Worm (Caenorhabditis elegans) whole organism, late embryonic: Measurements from ENCODE around the gene B0495.9.

Experiments
- K09A11.1 ChIP-seq: sonication (generic microtip); optimal IDR thresholded peaks from 2 replicates; lab custom pipeline; 2017; ENCODE audit warnings: antibody characterized with exemption, mild to moderate bottlenecking, missing genetic modification characterization, missing compliant biosample characterization; ENCODE audit not compliant: insufficient read depth
- ceh-18 ChIP-seq: sonication (generic microtip); optimal IDR thresholded peaks from 2 replicates; lab custom pipeline; 2016; ENCODE audit warnings: missing genetic modification characterization, missing compliant biosample characterization
- ceh-2 ChIP-seq: sonication (generic microtip); optimal IDR thresholded peaks from 2 replicates; lab custom pipeline; 2016; ENCODE audit warnings: missing genotype, missing genetic modification characterization, missing compliant biosample characterization
- hlh-13 ChIP-seq: fragments of 200-800 bp; sonication (Bioruptor generic); optimal IDR thresholded peaks from 2 replicates; lab custom pipeline; 2018; ENCODE audit warnings: mild to moderate bottlenecking, missing genetic modification characterization, missing compliant biosample characterization
- npax-4 ChIP-seq: sonication (generic microtip); optimal IDR thresholded peaks from 2 replicates; lab custom pipeline; 2016; ENCODE audit warnings: missing genetic modification characterization, missing compliant biosample characterization
- rnt-1 ChIP-seq: sonication (generic microtip); optimal IDR thresholded peaks from 2 replicates; lab custom pipeline; 2016; ENCODE audit warnings: missing genetic modification characterization, missing compliant biosample characterization
- sox-2 ChIP-seq: fragments of 200-800 bp; sonication (Bioruptor generic); IDR thresholded peaks from 2 replicates; pipeline ENCODE4 v1.3.6; 2022; ENCODE audit warnings: missing genetic modification reagents, missing genetic modification characterization, missing compliant biosample characterization
- sox-4 ChIP-seq: sonication (generic microtip); optimal IDR thresholded peaks from 2 replicates; lab custom pipeline; 2017; ENCODE audit warnings: mild to moderate bottlenecking, missing genetic modification characterization, inconsistent platforms, missing compliant biosample characterization
- tbx-2 ChIP-seq: sonication (generic microtip); optimal IDR thresholded peaks from 2 replicates; lab custom pipeline; 2016; ENCODE audit warnings: missing genetic modification characterization, missing compliant biosample characterization

ce11 chrII:7724603-7725002, 16.1 kb upstream of the B0495.9 start, which contains the start of gene cpna-2:
- TF ChIP-seq sox-4 (tag; lab: Kevin White, UChicago) (no peak), tbx-2 (tag; lab: Kevin White, UChicago) (no peak), rnt-1 (tag; lab: Kevin White, UChicago) (no peak), ceh-2 (tag; lab: Kevin White, UChicago) (no peak), npax-4 (tag; lab: Kevin White, UChicago) (no peak), hlh-13 (GFP tag; lab: Kevin White, UChicago) (no peak), K09A11.1 (tag; lab: Kevin White, UChicago) (no peak), ceh-18 (tag; lab: Kevin White, UChicago) (no peak), sox-2 (GFP tag; lab: Robert Waterston, UW) (no peak)
